Worm (Caenorhabditis elegans): ENCODE data around the gene sbt-1.

Gene sbt-1

DNA sequence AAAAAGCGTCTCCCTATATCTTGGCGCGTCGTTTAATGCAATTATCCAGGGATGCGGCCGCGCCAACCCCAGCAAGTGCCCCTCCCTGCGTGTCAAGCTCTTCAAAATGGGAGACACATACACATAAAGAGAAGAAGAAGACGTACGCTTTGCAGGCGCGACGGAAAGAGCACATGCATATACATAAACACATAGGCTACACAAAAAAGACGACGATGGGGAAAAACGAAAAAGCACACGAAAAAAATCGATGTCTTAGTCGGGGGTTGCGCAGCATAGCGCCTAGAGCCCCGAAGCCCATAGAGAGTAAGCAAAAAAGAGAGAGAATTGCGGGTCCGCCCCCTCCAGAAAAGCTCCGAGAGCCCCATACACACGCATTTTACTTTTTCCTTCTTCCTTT, 39.6 kb downstream of the sbt-1 start, which contains the start of gene tpan-1 (continued):
- TF ChIP-seq F49E8.2 (tag; optimal IDR thresholded peaks at IDR 0.05; ENCODE audit: borderline replicate concordance) (no peak), ces-1 (GFP tag; optimal IDR thresholded peaks at IDR 0.05) (peak; percentile 50), hlh-30 (tag; optimal IDR thresholded peaks at IDR 0.05; ENCODE audit: insufficient read depth) (peak; percentile 42), nhr-42 (GFP tag; IDR thresholded peaks at IDR 0.05) (0 out of 2 replicates have a peak, but pooled peaks have one; percentile 20), lin-29 (GFP tag; IDR thresholded peaks at IDR 0.05) (no peak)

DNA sequence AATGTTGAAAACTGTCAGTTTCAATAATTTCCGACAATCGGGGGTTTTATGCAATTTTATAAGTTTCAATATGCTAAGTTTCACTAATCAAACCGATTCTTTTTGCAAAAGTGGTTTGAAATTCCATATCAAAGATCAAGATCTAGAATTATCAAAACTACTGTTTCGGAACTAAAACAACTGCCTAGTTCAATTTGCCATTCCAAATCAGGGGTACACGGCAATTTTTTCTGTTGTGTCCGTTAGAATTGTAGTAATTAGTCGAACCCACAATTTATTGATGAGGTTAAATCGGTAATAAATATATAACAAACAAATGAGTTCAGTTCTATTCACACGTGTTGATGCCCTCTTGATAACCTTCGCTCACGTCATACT, 42.8 kb downstream of the sbt-1 start:
- TF ChIP-seq daf-16 (GFP tag; optimal IDR thresholded peaks at IDR 0.05) (no peak), daf-16 (tag; optimal IDR thresholded peaks at IDR 0.05) (peak; percentile 63), nhr-28 (tag; optimal IDR thresholded peaks at IDR 0.05) (peak; percentile 17), unc-62 (GFP tag; optimal IDR thresholded peaks at IDR 0.05 in 1 of 2) (peak in 1 of 2 experiments; percentile 86), unc-62 (tag; optimal IDR thresholded peaks at IDR 0.05) (no peak), zip-2 (tag; optimal IDR thresholded peaks at IDR 0.05) (no peak)

DNA sequence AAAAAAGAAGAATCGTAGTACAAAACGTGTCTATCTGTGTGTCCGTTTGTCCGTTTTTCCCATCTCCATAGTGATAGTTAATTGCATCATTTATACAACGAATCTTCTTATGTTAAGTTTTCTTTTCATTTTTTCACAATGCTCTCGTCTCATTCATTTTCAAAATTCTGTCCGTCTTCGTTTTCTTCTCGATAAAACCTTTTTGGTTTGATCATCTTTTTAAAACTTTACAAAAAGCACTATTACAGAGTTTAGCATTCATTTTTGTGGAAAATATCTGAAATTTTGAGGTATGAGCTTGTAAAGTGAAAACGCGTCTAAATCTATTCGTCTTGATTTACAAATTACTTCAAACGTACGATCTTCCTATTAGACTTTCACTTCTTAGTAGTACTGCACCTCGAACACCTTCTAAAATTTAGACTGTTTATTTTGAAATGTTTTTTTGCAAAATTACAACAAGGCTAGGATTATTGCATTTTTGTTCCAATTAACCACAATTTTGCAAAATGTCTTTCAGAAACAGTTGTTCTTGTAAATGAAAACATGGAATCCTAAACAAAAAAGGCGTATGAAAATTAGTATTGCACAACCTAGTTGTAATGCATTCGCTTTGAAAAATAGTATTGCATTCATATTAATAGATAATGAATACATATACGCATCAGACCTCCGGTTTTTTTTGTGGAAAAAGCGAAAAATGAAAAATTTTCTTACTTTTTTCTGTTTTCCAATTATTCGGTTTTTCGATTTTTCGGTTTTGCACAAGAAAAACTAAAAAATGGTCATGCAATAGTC, 43.4 kb downstream of the sbt-1 start:
- no peak for TF ChIP-seq F49E8.2 (tag; optimal IDR thresholded peaks at IDR 0.05; ENCODE audit: borderline replicate concordance)
- TF ChIP-seq dmd-6 (GFP tag; IDR thresholded peaks at IDR 0.05) = no peak
- TF ChIP-seq zag-1 (tag; optimal IDR thresholded peaks at IDR 0.05) = no peak
- TF ChIP-seq egl-27 (tag; optimal IDR thresholded peaks at IDR 0.05) = no peak
- peak; percentile 59 for TF ChIP-seq nhr-102 (tag; optimal IDR thresholded peaks at IDR 0.05)
- TF ChIP-seq egl-43 (GFP tag; IDR thresholded peaks at IDR 0.05) = no peak
- no peak for TF ChIP-seq arid-1 (GFP tag; conservative IDR thresholded peaks at IDR 0.05)
- TF ChIP-seq spr-3 (GFP tag; optimal IDR thresholded peaks at IDR 0.05) = no peak
- TF ChIP-seq zip-11 (GFP tag; IDR thresholded peaks at IDR 0.05) = no peak
- TF ChIP-seq ama-1 (optimal IDR thresholded peaks at IDR 0.05) = peak; percentile 84
- no peak for TF ChIP-seq ztf-11 (tag; optimal IDR thresholded peaks at IDR 0.05)
- TF ChIP-seq mdt-29 (GFP tag; IDR thresholded peaks at IDR 0.05) = 0 out of 2 replicates have a peak, but pooled peaks have one; percentile 8
- no peak for TF ChIP-seq hlh-11 (tag; optimal IDR thresholded peaks at IDR 0.05)
- no peak for TF ChIP-seq F26F4.8 (GFP tag; conservative IDR thresholded peaks at IDR 0.05)
- TF ChIP-seq nhr-42 (GFP tag; IDR thresholded peaks at IDR 0.05) = peak; percentile 14; the same call in 1 of the 2 replicates
- peak; percentile 63 for TF ChIP-seq mep-1 (tag; optimal IDR thresholded peaks at IDR 0.05)
- TF ChIP-seq set-16 (GFP tag; IDR thresholded peaks at IDR 0.05) = no peak
- TF ChIP-seq lin-15B (tag; optimal IDR thresholded peaks at IDR 0.05) = no peak
- TF ChIP-seq mxl-2 (GFP tag; conservative IDR thresholded peaks at IDR 0.05) = no peak
- peak; percentile 25 for TF ChIP-seq dve-1 (tag; optimal IDR thresholded peaks at IDR 0.05; ENCODE audit: insufficient read depth)
- no peak for TF ChIP-seq T26A8.4 (GFP tag; IDR thresholded peaks at IDR 0.05)
- peak; percentile 30 to 52 for TF ChIP-seq hif-1 (tag; optimal IDR thresholded peaks at IDR 0.05)
- TF ChIP-seq tra-1 (GFP tag; IDR thresholded peaks at IDR 0.05) = no peak
- no peak for TF ChIP-seq daf-16 (GFP tag; optimal IDR thresholded peaks at IDR 0.05)
- peak; percentile 7 for TF ChIP-seq daf-16 (tag; optimal IDR thresholded peaks at IDR 0.05)
- no peak for TF ChIP-seq ztf-7 (tag; optimal IDR thresholded peaks at IDR 0.05)
- TF ChIP-seq Y105C5A.15 (GFP tag; IDR thresholded peaks at IDR 0.05) = no peak
- TF ChIP-seq ces-1 (GFP tag; optimal IDR thresholded peaks at IDR 0.05) = no peak
- no peak for TF ChIP-seq mes-2 (tag; optimal IDR thresholded peaks at IDR 0.05; ENCODE audit: poor library complexity, severe bottlenecking)
- TF ChIP-seq R02D3.7 (tag; optimal IDR thresholded peaks at IDR 0.05) = no peak
- no peak for TF ChIP-seq ceh-82 (tag; optimal IDR thresholded peaks at IDR 0.05)
- TF ChIP-seq tag-97 (GFP tag; IDR thresholded peaks at IDR 0.05) = no peak
- TF ChIP-seq ceh-32 (tag; optimal IDR thresholded peaks at IDR 0.05; ENCODE audit: poor library complexity) = no peak
- peak; percentile 10 for TF ChIP-seq hlh-30 (tag; optimal IDR thresholded peaks at IDR 0.05; ENCODE audit: insufficient read depth)
- peak; percentile 64 for TF ChIP-seq aha-1 (tag)
- TF ChIP-seq pha-4 (GFP tag; IDR thresholded peaks at IDR 0.05) = peak; percentile 12; the same call in 1 of the 2 replicates
- TF ChIP-seq pha-4 (tag; optimal IDR thresholded peaks at IDR 0.05) = no peak
- TF ChIP-seq ceh-20 (GFP tag; IDR thresholded peaks at IDR 0.05) = no peak
- no peak for TF ChIP-seq vab-7 (GFP tag; IDR thresholded peaks at IDR 0.05)
- TF ChIP-seq lin-38 (GFP tag; IDR thresholded peaks at IDR 0.05) = no peak
- no peak for TF ChIP-seq nhr-28 (tag; optimal IDR thresholded peaks at IDR 0.05)
